Worm (Caenorhabditis elegans): ENCODE data around the gene rps-13.

- TF ChIP-seq him-1 (tag; optimal IDR thresholded peaks at IDR 0.05) (no peak), W03F9.2 (tag; optimal IDR thresholded peaks at IDR 0.05) (no peak)
Observed at ce11 chrIII:6419409-6419944, 44.7 kb upstream of the rps-13 start, which contains the start of gene atgl-1.

All from whole organism, L4/young adult.